Worm (Caenorhabditis elegans) whole organism, late embryonic: Measurements from ENCODE around the gene F10D2.10.

ENCODE experiments used
- C08G9.2 ChIP-seq: sonication (generic microtip); optimal IDR thresholded peaks from 2 replicates; lab custom pipeline; 2016; ENCODE audit warnings: mild to moderate bottlenecking, missing genetic modification characterization, moderate library complexity, missing compliant biosample characterization
- K02D7.2 ChIP-seq: sonication (generic microtip); optimal IDR thresholded peaks from 2 replicates; lab custom pipeline; 2017; ENCODE audit warnings: mild to moderate bottlenecking, missing genetic modification characterization, missing compliant biosample characterization
- K09A11.1 ChIP-seq: sonication (generic microtip); optimal IDR thresholded peaks from 2 replicates; lab custom pipeline; 2017; ENCODE audit warnings: antibody characterized with exemption, mild to moderate bottlenecking, missing genetic modification characterization, missing compliant biosample characterization; ENCODE audit not compliant: insufficient read depth
- T23F11.4 ChIP-seq: fragments of 200-800 bp; sonication (Bioruptor generic); optimal IDR thresholded peaks from 2 replicates; lab custom pipeline; 2018; ENCODE audit warnings: mild to moderate bottlenecking, missing genetic modification characterization, missing compliant biosample characterization
- ama-1 ChIP-seq: fragments of 150-350 bp; optimal IDR thresholded peaks from 2 replicates; lab custom pipeline; 2014
- ceh-19 ChIP-seq: fragments of 200-800 bp; sonication (Bioruptor generic); optimal IDR thresholded peaks from 2 replicates; lab custom pipeline; 2018; ENCODE audit warnings: mild to moderate bottlenecking, missing genetic modification characterization, missing compliant biosample characterization
- ceh-2 ChIP-seq: sonication (generic microtip); optimal IDR thresholded peaks from 2 replicates; lab custom pipeline; 2016; ENCODE audit warnings: missing genotype, missing genetic modification characterization, missing compliant biosample characterization
- ceh-30 ChIP-seq: fragments of 150-350 bp; optimal IDR thresholded peaks from 2 replicates; lab custom pipeline; 2014; ENCODE audit warnings: missing biosample characterization, missing genetic modification characterization
- ceh-45 ChIP-seq: fragments of 200-800 bp; sonication (Bioruptor generic); IDR thresholded peaks from 2 replicates; pipeline ENCODE4 v1.3.6; 2022; ENCODE audit warnings: missing genetic modification reagents, missing genetic modification characterization, missing compliant biosample characterization
- dmd-4 ChIP-seq: sonication (generic microtip); optimal IDR thresholded peaks from 2 replicates; lab custom pipeline; 2016; ENCODE audit warnings: borderline replicate concordance, missing genetic modification characterization, missing compliant biosample characterization
- elt-2 ChIP-seq: sonication (generic microtip); optimal IDR thresholded peaks from 2 replicates; lab custom pipeline; 2016; ENCODE audit warnings: missing genetic modification reagents, missing genetic modification characterization, missing compliant biosample characterization
- elt-4 ChIP-seq: sonication (generic microtip); optimal IDR thresholded peaks from 2 replicates; lab custom pipeline; 2016; ENCODE audit warnings: missing genetic modification characterization, missing compliant biosample characterization
- ets-4 ChIP-seq: sonication (generic microtip); optimal IDR thresholded peaks from 2 replicates; lab custom pipeline; 2016; ENCODE audit warnings: missing genetic modification characterization, missing compliant biosample characterization
- eyg-1 ChIP-seq: sonication (generic microtip); optimal IDR thresholded peaks from 2 replicates; lab custom pipeline; 2016; ENCODE audit warnings: missing genotype, missing genetic modification characterization, missing compliant biosample characterization
- fax-1 ChIP-seq: sonication (generic microtip); optimal IDR thresholded peaks from 2 replicates; lab custom pipeline; 2016; ENCODE audit warnings: missing genotype, missing genetic modification characterization, missing compliant biosample characterization
- fkh-10 ChIP-seq: fragments of 150-350 bp; optimal IDR thresholded peaks from 2 replicates; lab custom pipeline; 2014; ENCODE audit warnings: missing biosample characterization, missing genetic modification reagents, missing genetic modification characterization
- fkh-6 ChIP-seq: sonication (generic microtip); optimal IDR thresholded peaks from 2 replicates; lab custom pipeline; 2016; ENCODE audit warnings: missing genetic modification characterization, missing compliant biosample characterization
- gmeb-2 ChIP-seq: sonication (generic microtip); optimal IDR thresholded peaks from 2 replicates; lab custom pipeline; 2016; ENCODE audit warnings: missing genetic modification characterization, inconsistent platforms, missing compliant biosample characterization
- hlh-13 ChIP-seq: fragments of 200-800 bp; sonication (Bioruptor generic); optimal IDR thresholded peaks from 2 replicates; lab custom pipeline; 2018; ENCODE audit warnings: mild to moderate bottlenecking, missing genetic modification characterization, missing compliant biosample characterization
- hlh-8 ChIP-seq: sonication (generic microtip); optimal IDR thresholded peaks from 2 replicates; lab custom pipeline; 2016; ENCODE audit warnings: missing genotype, missing genetic modification characterization, missing compliant biosample characterization
- madf-2 ChIP-seq: sonication (generic microtip); optimal IDR thresholded peaks from 2 replicates; lab custom pipeline; 2017; ENCODE audit warnings: missing genetic modification characterization, missing compliant biosample characterization
- mec-3 ChIP-seq: sonication (generic microtip); optimal IDR thresholded peaks from 2 replicates; lab custom pipeline; 2016; ENCODE audit warnings: borderline replicate concordance, missing genetic modification characterization, missing compliant biosample characterization
- nfya-1 ChIP-seq: sonication (generic microtip); optimal IDR thresholded peaks from 2 replicates; lab custom pipeline; 2017; ENCODE audit warnings: missing genetic modification characterization, mild to moderate bottlenecking, missing compliant biosample characterization, antibody characterized with exemption, moderate library complexity
- nhr-232 ChIP-seq: sonication (generic microtip); optimal IDR thresholded peaks from 2 replicates; lab custom pipeline; 2016; ENCODE audit warnings: missing genetic modification characterization, missing compliant biosample characterization
- npax-4 ChIP-seq: sonication (generic microtip); optimal IDR thresholded peaks from 2 replicates; lab custom pipeline; 2016; ENCODE audit warnings: missing genetic modification characterization, missing compliant biosample characterization
- pat-9 ChIP-seq: fragments of 200-800 bp; sonication (Bioruptor generic); optimal IDR thresholded peaks from 2 replicates; lab custom pipeline; 2018; ENCODE audit warnings: mild to moderate bottlenecking, missing genetic modification characterization, moderate library complexity, missing compliant biosample characterization
- pha-4 ChIP-seq: fragments of 150-350 bp; optimal IDR thresholded peaks from 2 replicates; lab custom pipeline; 2018; ENCODE audit warnings: missing biosample characterization, missing genetic modification reagents, missing genetic modification characterization
- pqm-1 ChIP-seq: sonication (generic microtip); optimal IDR thresholded peaks from 2 replicates; lab custom pipeline; 2016; ENCODE audit warnings: missing genetic modification characterization, missing compliant biosample characterization
- ref-2 ChIP-seq: sonication (generic microtip); optimal IDR thresholded peaks from 2 replicates; lab custom pipeline; 2016; ENCODE audit warnings: missing genetic modification characterization, missing compliant biosample characterization
- sdc-2 ChIP-seq: sonication (generic microtip); optimal IDR thresholded peaks from 2 replicates; lab custom pipeline; 2016; ENCODE audit warnings: missing genotype, missing genetic modification characterization, missing compliant biosample characterization
- sox-2 ChIP-seq: fragments of 200-800 bp; sonication (Bioruptor generic); IDR thresholded peaks from 2 replicates; pipeline ENCODE4 v1.3.6; 2022; ENCODE audit warnings: missing genetic modification reagents, missing genetic modification characterization, missing compliant biosample characterization
- sox-4 ChIP-seq: sonication (generic microtip); optimal IDR thresholded peaks from 2 replicates; lab custom pipeline; 2017; ENCODE audit warnings: mild to moderate bottlenecking, missing genetic modification characterization, inconsistent platforms, missing compliant biosample characterization
- syd-9 ChIP-seq: sonication (generic microtip); optimal IDR thresholded peaks from 2 replicates; lab custom pipeline; 2016; ENCODE audit warnings: mild to moderate bottlenecking, missing genetic modification characterization, moderate library complexity, missing compliant biosample characterization
- tbx-2 ChIP-seq: sonication (generic microtip); optimal IDR thresholded peaks from 2 replicates; lab custom pipeline; 2016; ENCODE audit warnings: missing genetic modification characterization, missing compliant biosample characterization
- unc-86 ChIP-seq: sonication (generic microtip); optimal IDR thresholded peaks from 2 replicates; lab custom pipeline; 2016; ENCODE audit warnings: missing genetic modification characterization, missing compliant biosample characterization
- zip-5 ChIP-seq: sonication (generic microtip); optimal IDR thresholded peaks from 2 replicates; lab custom pipeline; 2016; ENCODE audit warnings: missing genetic modification characterization, missing compliant biosample characterization

The F10D2.10 gene

ce11 chrV:7156079-7156478 is at the start of gene F10D2.10:
Gene F10D2.10 (minus strand): TSS chrV:7156179.
- TF ChIP-seq eyg-1 (tag; lab: Kevin White, UChicago) (no peak), elt-2 (tag; lab: Kevin White, UChicago) (no peak), ceh-30 (tag; lab: Kevin White, UChicago) (no peak), elt-4 (tag; lab: Kevin White, UChicago) (no peak), dmd-4 (tag; lab: Kevin White, UChicago) (no peak), fkh-6 (tag; lab: Kevin White, UChicago) (no peak), ref-2 (tag; lab: Kevin White, UChicago) (no peak), C08G9.2 (tag; lab: Kevin White, UChicago) (no peak), pqm-1 (tag; lab: Kevin White, UChicago) (no peak), K02D7.2 (tag; lab: Kevin White, UChicago) (no peak), syd-9 (tag; lab: Kevin White, UChicago) (no peak), zip-5 (tag; lab: Kevin White, UChicago) (no peak)

- TF ChIP-seq K02D7.2 (tag; lab: Kevin White, UChicago), result no peak
- TF ChIP-seq sdc-2 (tag; lab: Kevin White, UChicago), result no peak
- no peak for TF ChIP-seq fax-1
- no peak for TF ChIP-seq ceh-45 (GFP tag; lab: Robert Waterston, UW)
- no peak for TF ChIP-seq madf-2 (tag; lab: Kevin White, UChicago)
- TF ChIP-seq gmeb-2 (tag; lab: Kevin White, UChicago), result no peak
- no peak for TF ChIP-seq nfya-1 (tag; lab: Kevin White, UChicago)
- no peak for TF ChIP-seq hlh-13
- no peak for TF ChIP-seq ceh-19
- no peak for TF ChIP-seq elt-2 (tag; lab: Kevin White, UChicago)
- TF ChIP-seq tbx-2 (tag; lab: Kevin White, UChicago), result no peak
- TF ChIP-seq ceh-30 (tag; lab: Kevin White, UChicago), result no peak
- TF ChIP-seq sox-4, result no peak
- no peak for TF ChIP-seq dmd-4 (tag; lab: Kevin White, UChicago)
- TF ChIP-seq fkh-10 (GFP tag; lab: Kevin White, UChicago), result no peak
- no peak for TF ChIP-seq K09A11.1 (tag; lab: Kevin White, UChicago)
- no peak for TF ChIP-seq nhr-232
- TF ChIP-seq, all 69 proteins: peak for 0
Observed at ce11 chrV:7201353-7201752, 45.4 kb upstream of the F10D2.10 start.

DNA sequence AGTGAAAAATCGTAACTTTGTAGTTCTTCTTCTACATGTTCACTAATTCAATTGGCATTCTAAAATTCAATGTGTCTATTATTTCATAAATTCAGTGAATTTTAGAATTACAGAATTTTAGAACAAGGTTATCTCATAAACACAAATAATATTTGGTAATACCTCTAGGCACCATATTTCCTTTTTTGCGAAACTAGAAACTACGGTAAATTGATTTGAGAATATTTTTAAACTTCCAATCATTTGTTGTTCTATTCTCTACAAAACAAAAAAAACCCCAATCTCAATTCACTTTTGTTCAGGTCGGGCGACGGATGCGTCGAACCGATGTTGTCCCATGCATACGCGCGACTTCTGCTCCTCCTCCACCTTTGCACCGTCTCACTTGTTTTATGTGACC is 44.0 kb upstream of the F10D2.10 start, which contains the start of gene F09G2.1:
Gene F09G2.1 (plus strand): TSS at position 301 of the 400 bp plus-strand sequence.
- TF ChIP-seq hlh-8 (tag; lab: Kevin White, UChicago), result no peak
- no peak for TF ChIP-seq hlh-13
- TF ChIP-seq sdc-2 (tag; lab: Kevin White, UChicago), result no peak
- no peak for TF ChIP-seq tbx-2 (tag; lab: Kevin White, UChicago)
- no peak for TF ChIP-seq sox-2 (GFP tag; lab: Robert Waterston, UW)
- TF ChIP-seq T23F11.4 (GFP tag; lab: Kevin White, UChicago), result no peak
- no peak for TF ChIP-seq npax-4 (tag; lab: Kevin White, UChicago)
- TF ChIP-seq syd-9 (tag; lab: Kevin White, UChicago), result no peak
- TF ChIP-seq mec-3, result no peak

DNA sequence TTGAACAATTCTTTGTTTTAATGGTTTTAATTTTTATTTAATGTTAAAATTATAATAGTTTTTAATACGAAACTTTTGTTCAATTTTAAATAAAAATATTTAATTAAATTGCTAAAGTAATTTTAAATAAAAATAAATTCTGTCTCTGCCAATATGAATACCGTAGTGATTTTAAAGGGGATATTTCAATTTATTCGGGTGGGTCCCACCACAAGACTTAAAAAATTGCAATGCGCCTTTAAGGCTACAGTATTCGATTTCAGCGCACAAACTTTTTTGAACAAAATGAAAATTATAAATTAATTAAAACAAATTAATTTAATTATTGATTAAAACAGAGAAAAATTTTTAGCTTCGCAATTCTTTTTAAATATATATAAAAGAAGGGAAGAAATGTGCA is 43.1 kb upstream of the F10D2.10 start:
- TF ChIP-seq ceh-2 (tag; lab: Kevin White, UChicago) (no peak), pat-9 (tag; lab: Kevin White, UChicago) (no peak), unc-86 (no peak), pha-4 (tag; lab: Kevin White, UChicago) (no peak), ceh-45 (GFP tag; lab: Robert Waterston, UW) (no peak)
- TF ChIP-seq, all 69 proteins: peak for 0

- TF ChIP-seq ama-1 (lab: Kevin White, UChicago) (peak; percentile 40), ets-4 (tag; lab: Kevin White, UChicago) (no peak)
Observed at ce11 chrV:7198403-7198802, 42.4 kb upstream of the F10D2.10 start.
